Fruit fly (Drosophila melanogaster): ENCODE results near the gene Klp31E.

Gene Klp31E

dm6 chr2L:10468388-10468787 lies 54.6 kb downstream of the Klp31E start (continued):
- peak; percentile 71 for TF ChIP-seq CG12769 (tag; optimal IDR thresholded peaks at IDR 0.05)
- TF ChIP-seq CG12659 (GFP tag; optimal IDR thresholded peaks at IDR 0.05): peak; percentile 5
- no peak for TF ChIP-seq Sin3A (optimal IDR thresholded peaks at IDR 0.05)
- peak; percentile 30 for TF ChIP-seq mirr (GFP tag; optimal IDR thresholded peaks at IDR 0.05)
- peak; percentile 68 for TF ChIP-seq CG7839 (tag; optimal IDR thresholded peaks at IDR 0.05)
- no peak for TF ChIP-seq CG34376 (GFP tag; optimal IDR thresholded peaks at IDR 0.05)
- TF ChIP-seq CG5180 (GFP tag; optimal IDR thresholded peaks at IDR 0.05): peak; percentile 28
- no peak for TF ChIP-seq CG9876 (GFP tag; optimal IDR thresholded peaks at IDR 0.05)
- peak; percentile 3 to 56 for TF ChIP-seq Hr51 (GFP tag; optimal IDR thresholded peaks at IDR 0.05)
- peak; percentile 40 for TF ChIP-seq CG6813 (GFP tag; optimal IDR thresholded peaks at IDR 0.05)
- no peak for TF ChIP-seq danr (GFP tag; IDR thresholded peaks at IDR 0.05)
- TF ChIP-seq wek (GFP tag; optimal IDR thresholded peaks at IDR 0.05): no peak
- peak; percentile 52 for TF ChIP-seq lilli (GFP tag; optimal IDR thresholded peaks at IDR 0.05)
- TF ChIP-seq CG1603 (tag; optimal IDR thresholded peaks at IDR 0.05): peak; percentile 62
- no peak for TF ChIP-seq tup (GFP tag; optimal IDR thresholded peaks at IDR 0.05)
- TF ChIP-seq E2f1 (GFP tag; IDR thresholded peaks at IDR 0.05): peak; percentile 57
- no peak for TF ChIP-seq grn (GFP tag; optimal IDR thresholded peaks at IDR 0.05)
- TF ChIP-seq CG18764 (GFP tag; optimal IDR thresholded peaks at IDR 0.05): no peak
- TF ChIP-seq dpn (GFP tag; optimal IDR thresholded peaks at IDR 0.05): peak; percentile 18 to 71
- no peak for TF ChIP-seq Mes4 (GFP tag; optimal IDR thresholded peaks at IDR 0.05)
- TF ChIP-seq CG17612 (GFP tag; IDR thresholded peaks at IDR 0.05): peak; percentile 43; the same call in 1 of the 2 replicates
- TF ChIP-seq CG2116 (GFP tag; optimal IDR thresholded peaks at IDR 0.05): no peak
- peak; percentile 63 for TF ChIP-seq NfI (GFP tag; optimal IDR thresholded peaks at IDR 0.05)
- peak; percentile 9 for TF ChIP-seq Hr3 (GFP tag; optimal IDR thresholded peaks at IDR 0.05)
- no peak for TF ChIP-seq CG11093 (GFP tag; IDR thresholded peaks at IDR 0.05)
- no peak for TF ChIP-seq Hand (GFP tag; optimal IDR thresholded peaks at IDR 0.05)
- TF ChIP-seq CG2129 (GFP tag; IDR thresholded peaks at IDR 0.05; ENCODE audit: partially characterized antibody): no peak
- TF ChIP-seq CG18011 (GFP tag; optimal IDR thresholded peaks at IDR 0.05): no peak
- TF ChIP-seq lbe (GFP tag; optimal IDR thresholded peaks at IDR 0.05): no peak
- TF ChIP-seq CG8388 (GFP tag; optimal IDR thresholded peaks at IDR 0.05): peak; percentile 25
- no peak for TF ChIP-seq CG3726 (GFP tag; IDR thresholded peaks at IDR 0.05)
- TF ChIP-seq CG1832 (GFP tag; optimal IDR thresholded peaks at IDR 0.05): no peak
- no peak for TF ChIP-seq shn (GFP tag; optimal IDR thresholded peaks at IDR 0.05)
- peak; percentile 15 for TF ChIP-seq HmgZ (tag; optimal IDR thresholded peaks at IDR 0.05)
- TF ChIP-seq cas (GFP tag; IDR thresholded peaks at IDR 0.05): no peak
- TF ChIP-seq YL-1 (GFP tag; optimal IDR thresholded peaks at IDR 0.05): no peak
- peak; percentile 50 for TF ChIP-seq oc (tag; optimal IDR thresholded peaks at IDR 0.05)
- peak; percentile 43 for TF ChIP-seq Hmr (GFP tag; optimal IDR thresholded peaks at IDR 0.05)
- TF ChIP-seq CG32767 (GFP tag; IDR thresholded peaks at IDR 0.05): no peak
- TF ChIP-seq bab2 (GFP tag; optimal IDR thresholded peaks at IDR 0.05): peak; percentile 26
- TF ChIP-seq CG4730 (GFP tag; IDR thresholded peaks at IDR 0.05): peak; percentile 38; the same call in 1 of the 2 replicates
- TF ChIP-seq CG31224 (GFP tag; IDR thresholded peaks at IDR 0.05): peak; percentile 44; the same call in 1 of the 2 replicates
- TF ChIP-seq ems (GFP tag; optimal IDR thresholded peaks at IDR 0.05): peak; percentile 36
- no peak for TF ChIP-seq CG8290 (GFP tag; optimal IDR thresholded peaks at IDR 0.05)
- peak in 1 of 2 experiments; percentile 84 for TF ChIP-seq CG8290 (tag; optimal IDR thresholded peaks at IDR 0.05)
- TF ChIP-seq MTF-1 (GFP tag; optimal IDR thresholded peaks at IDR 0.05; ENCODE audit: borderline replicate concordance): no peak
- peak; percentile 52 for TF ChIP-seq CG18262 (tag; optimal IDR thresholded peaks at IDR 0.05)
- no peak for TF ChIP-seq BEAF-32 (GFP tag; optimal IDR thresholded peaks at IDR 0.05)
- no peak for TF ChIP-seq CG16815 (GFP tag; optimal IDR thresholded peaks at IDR 0.05)
- TF ChIP-seq da (GFP tag; optimal IDR thresholded peaks at IDR 0.05): no peak
- peak; percentile 16 for TF ChIP-seq trem (tag; optimal IDR thresholded peaks at IDR 0.05)

Measured in whole organism, embryonic.